Worm (Caenorhabditis elegans) whole organism, L1 larva: ENCODE data around the gene C28F5.1.

Source experiments
- Y116A8C.19 ChIP-seq: sonication (generic microtip); optimal IDR thresholded peaks from 2 replicates; lab custom pipeline; 2016; ENCODE audit warnings: missing compliant biosample characterization, missing genetic modification characterization, borderline replicate concordance
- aha-1 ChIP-seq: fragments of 150-350 bp; optimal IDR thresholded peaks from 2 replicates; lab custom pipeline; 2014; ENCODE audit warnings: missing biosample characterization, missing genetic modification characterization
- alr-1 ChIP-seq: fragments of 200-800 bp; sonication (Bioruptor generic); optimal IDR thresholded peaks from 2 replicates; lab custom pipeline; 2018; ENCODE audit warnings: borderline replicate concordance, mild to moderate bottlenecking, missing genetic modification characterization, missing compliant biosample characterization
- ama-1 ChIP-seq: fragments of 150-350 bp; optimal IDR thresholded peaks from 2 replicates; lab custom pipeline; 2014
- blmp-1 ChIP-seq: fragments of 150-350 bp; optimal IDR thresholded peaks from 2 replicates; lab custom pipeline; 2014; ENCODE audit warnings: missing biosample characterization, missing genetic modification characterization
- ceh-8 ChIP-seq: fragments of 200-800 bp; sonication (Bioruptor generic); optimal IDR thresholded peaks from 2 replicates; lab custom pipeline; 2018; ENCODE audit warnings: mild to moderate bottlenecking, missing genetic modification characterization, moderate library complexity, missing compliant biosample characterization
- ceh-82 ChIP-seq, 3 experiments: fragments of 150-350 bp in 1 of 3; sonication (generic microtip) in 2 of 3; optimal IDR thresholded peaks; 2 replicates each; lab custom pipeline; 2014 to 2017; ENCODE audit warnings: missing biosample characterization in 3 of 3, missing genetic modification characterization in 3 of 3
- ces-1 ChIP-seq: fragments of 150-350 bp; optimal IDR thresholded peaks from 2 replicates; lab custom pipeline; 2014; ENCODE audit warnings: missing biosample characterization, missing genetic modification reagents, missing genetic modification characterization
- dpl-1 ChIP-seq, 3 experiments: fragments of 150-350 bp in 2 of 3; sonication (generic microtip) in 1 of 3; optimal IDR thresholded peaks; 2 replicates each; lab custom pipeline; 2014 to 2017; ENCODE audit warnings: missing biosample characterization in 3 of 3, missing genetic modification characterization in 3 of 3, missing genetic modification reagents in 3 of 3
- efl-1 ChIP-seq, 4 experiments: fragments of 150-350 bp; optimal IDR thresholded peaks in 3 of 4; peaks in 1 of 4; 1 replicate in 1 of 4; 2 replicates in 3 of 4; lab custom pipeline; 2014; ENCODE audit warnings: missing biosample characterization in 2 of 4, missing genetic modification characterization in 2 of 4, missing genetic modification reagents in 2 of 4
- egl-27 ChIP-seq, 2 experiments: fragments of 150-350 bp in 1 of 2; sonication (generic microtip); optimal IDR thresholded peaks; 3 replicates each; lab custom pipeline; 2017 to 2018; ENCODE audit warnings: missing biosample characterization in 2 of 2, missing genetic modification characterization in 2 of 2, missing genetic modification reagents in 2 of 2
- elt-3 ChIP-seq, 6 experiments: fragments of 150-350 bp in 1 of 6; sonication (generic microtip); optimal IDR thresholded peaks; 2 replicates each; lab custom pipeline; 2017 to 2018; ENCODE audit warnings: missing biosample characterization in 6 of 6, missing genetic modification characterization in 6 of 6, inconsistent platforms in 1 of 6
- fkh-8 ChIP-seq: sonication (generic microtip); optimal IDR thresholded peaks from 2 replicates; lab custom pipeline; 2016; ENCODE audit warnings: mild to moderate bottlenecking, missing genetic modification characterization, missing compliant biosample characterization
- fos-1 ChIP-seq: fragments of 150-350 bp; optimal IDR thresholded peaks from 2 replicates; lab custom pipeline; 2014; ENCODE audit warnings: missing biosample characterization, missing genetic modification characterization
- hlh-17 ChIP-seq: fragments of 200-800 bp; sonication (Bioruptor generic); optimal IDR thresholded peaks from 2 replicates; lab custom pipeline; 2018; ENCODE audit warnings: missing genetic modification characterization, mild to moderate bottlenecking, missing compliant biosample characterization, moderate library complexity, borderline replicate concordance
- isw-1 ChIP-seq: fragments of 200-800 bp; sonication (Bioruptor generic); IDR thresholded peaks from 2 replicates; pipeline ENCODE4 v1.3.6; 2022; ENCODE audit warnings: missing genetic modification characterization, missing compliant biosample characterization
- lin-14 ChIP-seq: fragments of 200-800 bp; sonication (Bioruptor generic); optimal IDR thresholded peaks from 2 replicates; lab custom pipeline; 2018; ENCODE audit warnings: mild to moderate bottlenecking, missing genetic modification characterization, moderate library complexity, missing compliant biosample characterization
- lin-15B ChIP-seq: fragments of 150-350 bp; sonication (generic microtip); optimal IDR thresholded peaks from 3 replicates; lab custom pipeline; 2014; ENCODE audit warnings: missing biosample characterization, missing genetic modification characterization
- lin-35 ChIP-seq, 2 experiments: fragments of 150-350 bp; optimal IDR thresholded peaks; 2 replicates each; lab custom pipeline; 2014; ENCODE audit warnings: missing biosample characterization in 2 of 2, missing genetic modification characterization in 2 of 2, missing genetic modification reagents in 2 of 2
- lin-39 ChIP-seq: fragments of 150-350 bp; optimal IDR thresholded peaks from 2 replicates; lab custom pipeline; 2014; ENCODE audit warnings: missing biosample characterization, missing genetic modification reagents, missing genetic modification characterization
- lsy-2 ChIP-seq, 2 experiments: fragments of 150-350 bp; optimal IDR thresholded peaks; 2 replicates each; lab custom pipeline; 2014; ENCODE audit warnings: missing biosample characterization in 2 of 2, missing genetic modification characterization in 2 of 2
- mab-9 ChIP-seq: fragments of 200-800 bp; sonication (Bioruptor generic); IDR thresholded peaks from 2 replicates; pipeline ENCODE4 v1.3.6; 2022; ENCODE audit warnings: missing genetic modification reagents, missing genetic modification characterization, missing compliant biosample characterization
- mdl-1 ChIP-seq, 2 experiments: fragments of 150-350 bp; optimal IDR thresholded peaks; 2 replicates each; lab custom pipeline; 2014 to 2017; ENCODE audit warnings: missing biosample characterization in 2 of 2, missing genetic modification characterization in 2 of 2, inconsistent platforms in 1 of 2
- mef-2 ChIP-seq: fragments of 150-350 bp; optimal IDR thresholded peaks from 2 replicates; lab custom pipeline; 2014; ENCODE audit warnings: missing biosample characterization, missing genetic modification characterization
- nhr-12 ChIP-seq: sonication (generic microtip); optimal IDR thresholded peaks from 2 replicates; lab custom pipeline; 2017; ENCODE audit warnings: missing biosample characterization, missing genetic modification characterization
- nhr-19 ChIP-seq: fragments of 200-800 bp; sonication (Bioruptor generic); conservative IDR thresholded peaks from 2 replicates; pipeline ENCODE4 v1.3.6; 2022; ENCODE audit warnings: missing genetic modification characterization, missing compliant biosample characterization
- nhr-20 ChIP-seq: sonication (generic microtip); optimal IDR thresholded peaks from 2 replicates; lab custom pipeline; 2016; ENCODE audit warnings: mild to moderate bottlenecking, missing genetic modification characterization, missing compliant biosample characterization
- nhr-237 ChIP-seq: fragments of 150-350 bp; optimal IDR thresholded peaks from 2 replicates; lab custom pipeline; 2014; ENCODE audit warnings: missing biosample characterization, missing genetic modification characterization
- nhr-85 ChIP-seq: sonication (generic microtip); peaks from one replicate; lab custom pipeline; 2016; ENCODE audit warnings: missing genetic modification characterization, inconsistent platforms, missing compliant biosample characterization
- nhr-90 ChIP-seq: sonication (generic microtip); optimal IDR thresholded peaks from 2 replicates; lab custom pipeline; 2016; ENCODE audit warnings: mild to moderate bottlenecking, missing genetic modification characterization, missing compliant biosample characterization; ENCODE audit not compliant: poor library complexity
- skn-1 ChIP-seq: fragments of 150-350 bp; optimal IDR thresholded peaks from 2 replicates; lab custom pipeline; 2014; ENCODE audit warnings: missing biosample characterization, missing genetic modification characterization
- snpc-4 ChIP-seq: fragments of 150-350 bp; optimal IDR thresholded peaks from 2 replicates; lab custom pipeline; 2014; ENCODE audit warnings: missing biosample characterization, missing genetic modification characterization
- unc-62 ChIP-seq: fragments of 150-350 bp; optimal IDR thresholded peaks from 2 replicates; lab custom pipeline; 2014; ENCODE audit warnings: missing biosample characterization, missing genetic modification reagents, missing genetic modification characterization
- unc-86 ChIP-seq: sonication (generic microtip); optimal IDR thresholded peaks from 2 replicates; lab custom pipeline; 2016; ENCODE audit warnings: missing genetic modification characterization, missing compliant biosample characterization
- vab-15 ChIP-seq: sonication (generic microtip); optimal IDR thresholded peaks from 2 replicates; lab custom pipeline; 2017; ENCODE audit warnings: missing genotype, mild to moderate bottlenecking, missing genetic modification characterization, missing compliant biosample characterization
- zag-1 ChIP-seq: fragments of 150-350 bp; optimal IDR thresholded peaks from 2 replicates; lab custom pipeline; 2014; ENCODE audit warnings: missing biosample characterization, missing genetic modification characterization
- zip-4 ChIP-seq: fragments of 200-800 bp; sonication (Bioruptor generic); optimal IDR thresholded peaks from 2 replicates; lab custom pipeline; 2018; ENCODE audit warnings: mild to moderate bottlenecking, missing genetic modification characterization, moderate library complexity, missing compliant biosample characterization
- ztf-4 ChIP-seq: fragments of 150-350 bp; optimal IDR thresholded peaks from 2 replicates; lab custom pipeline; 2014; ENCODE audit warnings: missing biosample characterization, missing genetic modification characterization

C28F5.1 gene

DNA sequence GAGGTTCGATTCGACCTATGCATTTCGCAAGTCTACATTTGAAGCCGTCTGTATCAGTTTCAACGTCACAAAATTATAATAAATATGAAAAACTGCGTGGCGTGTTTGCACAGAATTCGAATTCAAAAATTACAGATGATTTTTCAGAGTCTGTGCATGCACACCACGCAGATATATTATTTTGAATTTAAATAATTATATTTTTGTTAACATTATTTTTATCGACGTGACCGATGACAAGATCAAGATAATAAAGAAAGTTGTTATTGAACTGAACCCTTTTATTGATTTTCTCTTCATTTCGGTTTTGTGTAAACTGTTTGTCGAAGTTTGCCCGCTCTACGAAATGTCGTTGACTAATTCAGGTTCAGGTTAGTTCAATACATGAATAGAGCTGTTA lies at the start of gene C28F5.1:
C28F5.1 (plus strand) TSS at position 301 of the 400 bp plus-strand sequence.
- TF ChIP-seq unc-62 (GFP tag; lab: Kevin White, UChicago) (no peak), mab-9 (GFP tag; lab: Robert Waterston, UW) (no peak), aha-1 (tag; lab: Kevin White, UChicago) (no peak), hlh-17 (GFP tag; lab: Kevin White, UChicago) (no peak), ama-1 (lab: Kevin White, UChicago) (no peak), zip-4 (GFP tag; lab: Kevin White, UChicago) (no peak), ceh-8 (GFP tag; lab: Kevin White, UChicago) (no peak), snpc-4 (tag; lab: Kevin White, UChicago) (no peak), lin-39 (no peak), unc-86 (tag; lab: Kevin White, UChicago) (no peak), nhr-237 (tag; lab: Kevin White, UChicago) (no peak), skn-1 (no peak), isw-1 (GFP tag; lab: Robert Waterston, UW) (no peak), alr-1 (tag; lab: Kevin White, UChicago) (no peak), lin-15B (tag; lab: Kevin White, UChicago) (no peak), nhr-85 (tag; lab: Kevin White, UChicago) (no peak), lsy-2 (tag; optimal IDR thresholded peaks at IDR 0.05; lab: Kevin White, UChicago) (no peak), fos-1 (no peak), elt-3 (tag; optimal IDR thresholded peaks at IDR 0.05; lab: Kevin White, UChicago) (no peak)

DNA sequence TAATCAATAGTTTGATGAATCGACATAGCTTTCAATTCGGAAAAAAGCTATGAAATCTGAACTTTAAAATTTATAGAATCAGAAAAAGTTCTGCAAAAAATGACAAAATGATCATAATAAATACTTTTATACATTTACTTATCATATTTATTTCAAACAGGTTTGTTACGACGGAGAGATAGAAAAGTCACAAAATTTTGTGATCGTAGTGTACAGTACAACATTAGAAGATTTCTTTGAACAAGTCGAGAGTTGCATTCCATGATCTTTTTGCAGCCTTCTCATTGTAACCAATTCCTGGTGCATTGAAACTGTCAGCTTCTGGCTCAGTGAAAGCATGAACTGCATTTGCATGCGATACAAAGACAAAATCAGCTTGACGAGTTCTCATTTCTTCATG lies 48.9 kb upstream of the C28F5.1 start, which contains the start of gene D1022.3:
D1022.3 (minus strand) TSS at position 101 of the 400 bp plus-strand sequence.
- TF ChIP-seq zag-1 (tag; lab: Kevin White, UChicago): no peak
- no peak for TF ChIP-seq ceh-82 (tag; optimal IDR thresholded peaks at IDR 0.05; lab: Kevin White, UChicago)
- TF ChIP-seq ztf-4 (tag; lab: Kevin White, UChicago): no peak

DNA sequence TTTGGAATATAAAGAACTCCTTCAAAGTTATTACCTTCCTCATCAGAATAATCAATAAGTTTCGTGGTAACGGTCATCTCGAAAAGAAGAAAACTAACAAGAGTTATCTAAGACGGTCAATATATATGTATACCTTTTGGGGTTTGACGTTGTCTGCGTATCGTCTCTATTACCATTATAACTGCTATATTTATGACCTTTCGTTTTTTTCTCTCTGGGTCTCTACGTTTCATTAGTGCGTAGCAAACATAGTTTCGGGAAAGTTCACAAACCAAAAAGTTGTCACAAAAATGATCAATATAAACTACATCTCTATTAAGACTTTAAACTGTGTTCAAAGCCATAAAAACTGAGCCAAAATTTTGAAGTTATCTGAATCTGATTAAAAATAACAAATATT lies 47.9 kb upstream of the C28F5.1 start, which contains the start of gene D1022.4:
D1022.4 (minus strand) TSS at position 83 of the 400 bp plus-strand sequence.
- TF ChIP-seq nhr-85 (tag; lab: Kevin White, UChicago) (peak; percentile 60), lin-14 (GFP tag; lab: Kevin White, UChicago) (peak; percentile 47), egl-27 (tag; optimal IDR thresholded peaks at IDR 0.05; lab: Kevin White, UChicago) (no peak), dpl-1 (GFP tag; optimal IDR thresholded peaks at IDR 0.05; lab: Kevin White, UChicago) (no peak), nhr-20 (tag; lab: Kevin White, UChicago) (peak; percentile 33), ces-1 (no peak), lsy-2 (tag; optimal IDR thresholded peaks at IDR 0.05; lab: Kevin White, UChicago) (peak in 1 of 2 experiments; percentile 20), zag-1 (tag; lab: Kevin White, UChicago) (no peak), lin-35 (GFP tag; optimal IDR thresholded peaks at IDR 0.05; lab: Kevin White, UChicago) (peak in 1 of 2 experiments; percentile 49), elt-3 (tag; optimal IDR thresholded peaks at IDR 0.05; lab: Kevin White, UChicago) (peak in 2 of 6 experiments; percentile 10 to 13), blmp-1 (peak; percentile 78), efl-1 (optimal IDR thresholded peaks at IDR 0.05; lab: Kevin White, UChicago) (no peak), efl-1 (GFP tag; optimal IDR thresholded peaks at IDR 0.05 in 1 of 2; lab: Kevin White, UChicago) (peak in 1 of 2 experiments; percentile 3)

DNA sequence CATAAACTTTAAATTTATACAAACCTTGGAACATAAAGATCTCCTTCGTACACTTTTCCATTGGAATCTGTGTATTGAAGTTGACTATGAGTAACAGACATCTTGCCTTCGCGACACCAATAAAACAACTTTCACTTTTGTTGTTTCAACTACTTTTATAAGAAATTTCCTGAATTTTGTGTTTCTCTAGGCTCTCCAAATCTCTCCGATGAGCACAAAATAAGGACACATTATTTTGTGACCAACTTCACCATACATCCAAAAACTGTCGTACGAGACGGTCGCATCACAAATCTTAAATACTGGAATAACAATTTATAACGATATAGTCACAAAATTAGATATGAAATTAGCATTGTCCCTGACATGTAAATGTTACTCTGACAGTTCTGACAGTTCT lies 46.4 kb upstream of the C28F5.1 start, which contains the start of gene D1022.5:
D1022.5 (minus strand) TSS at position 101 of the 400 bp plus-strand sequence.
- TF ChIP-seq nhr-85 (tag; lab: Kevin White, UChicago) (peak; percentile 0), mdl-1 (tag; optimal IDR thresholded peaks at IDR 0.05; lab: Kevin White, UChicago) (no peak)
- TF ChIP-seq, all 84 proteins: peak for 1

DNA sequence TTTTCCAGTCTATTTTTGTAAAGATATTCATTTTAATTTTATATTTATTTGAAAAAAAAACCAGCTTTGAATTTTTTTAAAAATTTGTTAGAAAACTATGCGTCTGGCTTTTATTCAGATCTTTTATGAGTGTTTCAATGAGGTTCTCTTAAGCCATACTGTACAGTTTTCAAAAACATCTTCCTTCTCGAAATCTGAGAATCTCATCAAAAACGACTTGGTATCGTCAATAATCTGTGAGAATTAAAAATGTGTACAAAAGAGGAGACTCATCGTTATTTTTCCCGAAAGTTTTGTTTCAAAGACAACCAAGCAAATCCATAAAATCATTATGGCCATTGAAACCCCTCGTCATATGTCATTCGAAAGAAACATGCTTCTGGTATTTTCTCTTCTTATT lies 45.9 kb upstream of the C28F5.1 start, which contains the start of gene D1022.2:
D1022.2 (plus strand) TSS at position 301 of the 400 bp plus-strand sequence.
- no peak for TF ChIP-seq ceh-82 (tag; optimal IDR thresholded peaks at IDR 0.05; lab: Kevin White, UChicago)
- TF ChIP-seq nhr-19 (GFP tag; lab: Robert Waterston, UW): no peak
- TF ChIP-seq nhr-12 (tag; lab: Kevin White, UChicago): no peak
- no peak for TF ChIP-seq mef-2 (tag; lab: Kevin White, UChicago)
- no peak for TF ChIP-seq egl-27 (tag; optimal IDR thresholded peaks at IDR 0.05; lab: Kevin White, UChicago)
- no peak for TF ChIP-seq nhr-90 (tag; lab: Kevin White, UChicago)
- no peak for TF ChIP-seq vab-15
- no peak for TF ChIP-seq nhr-237 (tag; lab: Kevin White, UChicago)
- TF ChIP-seq fkh-8: no peak
- no peak for TF ChIP-seq lin-35 (GFP tag; optimal IDR thresholded peaks at IDR 0.05; lab: Kevin White, UChicago)
- TF ChIP-seq Y116A8C.19: no peak
